Worm (Caenorhabditis elegans) whole organism, mixed stage, embryonic: ENCODE measurements around the gene F22F4.9.

Experiments used
- M03D4.4 ChIP-seq: sonication (generic microtip); optimal IDR thresholded peaks from 2 replicates; lab custom pipeline; 2017; ENCODE audit warnings: mild to moderate bottlenecking, missing genetic modification characterization, missing compliant biosample characterization
- bed-3 ChIP-seq: fragments of 200-800 bp; sonication (Bioruptor generic); optimal IDR thresholded peaks from 3 replicates; lab custom pipeline; 2018; ENCODE audit warnings: mild to moderate bottlenecking, missing genetic modification characterization, moderate library complexity, missing compliant biosample characterization
- blmp-1 ChIP-seq: fragments of 150-350 bp; optimal IDR thresholded peaks from 2 replicates; lab custom pipeline; 2014; ENCODE audit warnings: missing biosample characterization, missing genetic modification characterization
- ceh-39 ChIP-seq: fragments of 150-350 bp; optimal IDR thresholded peaks from 2 replicates; lab custom pipeline; 2014; ENCODE audit warnings: missing biosample characterization, missing genetic modification characterization
- ceh-83 ChIP-seq: fragments of 200-800 bp; sonication (Bioruptor generic); optimal IDR thresholded peaks from 2 replicates; lab custom pipeline; 2018; ENCODE audit warnings: mild to moderate bottlenecking, missing genetic modification characterization, missing compliant biosample characterization
- ces-1 ChIP-seq: fragments of 150-350 bp; optimal IDR thresholded peaks from 2 replicates; lab custom pipeline; 2014; ENCODE audit warnings: missing biosample characterization, missing genetic modification reagents, missing genetic modification characterization
- cnd-1 ChIP-seq: fragments of 200-800 bp; sonication (Bioruptor generic); optimal IDR thresholded peaks from 2 replicates; lab custom pipeline; 2018; ENCODE audit warnings: mild to moderate bottlenecking, missing genetic modification characterization, missing compliant biosample characterization
- drap-1 ChIP-seq: fragments of 200-800 bp; sonication (Bioruptor generic); optimal IDR thresholded peaks from 3 replicates; lab custom pipeline; 2018; ENCODE audit warnings: mild to moderate bottlenecking, missing genetic modification characterization, missing compliant biosample characterization
- elt-1 ChIP-seq: sonication (generic microtip); optimal IDR thresholded peaks from 2 replicates; lab custom pipeline; 2017; ENCODE audit warnings: missing genetic modification characterization, mild to moderate bottlenecking, missing compliant biosample characterization, antibody characterized with exemption, moderate library complexity, borderline replicate concordance; ENCODE audit not compliant: insufficient read depth
- flh-1 ChIP-seq: fragments of 200-800 bp; sonication (Bioruptor generic); optimal IDR thresholded peaks from 2 replicates; lab custom pipeline; 2018; ENCODE audit warnings: mild to moderate bottlenecking, missing genetic modification characterization, moderate library complexity, missing compliant biosample characterization
- ham-2 ChIP-seq: fragments of 200-800 bp; sonication (Bioruptor generic); optimal IDR thresholded peaks from 2 replicates; lab custom pipeline; 2018; ENCODE audit warnings: mild to moderate bottlenecking, missing genetic modification characterization, missing compliant biosample characterization
- hlh-1 ChIP-seq: fragments of 150-350 bp; optimal IDR thresholded peaks from 2 replicates; lab custom pipeline; 2014; ENCODE audit warnings: missing biosample characterization, missing genetic modification reagents, missing genetic modification characterization
- lin-13 ChIP-seq: fragments of 150-350 bp; optimal IDR thresholded peaks from 2 replicates; lab custom pipeline; 2014; ENCODE audit warnings: missing biosample characterization, missing genetic modification characterization
- lin-32 ChIP-seq: fragments of 200-800 bp; sonication (Bioruptor generic); optimal IDR thresholded peaks from 2 replicates; lab custom pipeline; 2018; ENCODE audit warnings: mild to moderate bottlenecking, missing genetic modification characterization, missing compliant biosample characterization
- mab-5 ChIP-seq: fragments of 150-350 bp; optimal IDR thresholded peaks from 2 replicates; lab custom pipeline; 2014; ENCODE audit warnings: missing biosample characterization, missing genetic modification characterization
- mep-1 ChIP-seq: fragments of 150-350 bp; optimal IDR thresholded peaks from 2 replicates; lab custom pipeline; 2017; ENCODE audit warnings: missing biosample characterization, missing genetic modification reagents, missing genetic modification characterization, inconsistent platforms
- mls-2 ChIP-seq: sonication (generic microtip); optimal IDR thresholded peaks from 2 replicates; lab custom pipeline; 2016; ENCODE audit warnings: mild to moderate bottlenecking, missing genetic modification characterization, moderate library complexity, missing compliant biosample characterization
- nhr-12 ChIP-seq: fragments of 150-350 bp; optimal IDR thresholded peaks from 2 replicates; lab custom pipeline; 2014; ENCODE audit warnings: missing biosample characterization, missing genetic modification characterization
- nhr-2 ChIP-seq: fragments of 150-350 bp; optimal IDR thresholded peaks from 2 replicates; lab custom pipeline; 2014; ENCODE audit warnings: missing biosample characterization, missing genetic modification characterization
- nhr-237 ChIP-seq: fragments of 150-350 bp; optimal IDR thresholded peaks from 2 replicates; lab custom pipeline; 2014; ENCODE audit warnings: missing biosample characterization, missing genetic modification characterization
- nhr-28 ChIP-seq: fragments of 150-350 bp; optimal IDR thresholded peaks from 2 replicates; lab custom pipeline; 2014; ENCODE audit warnings: missing biosample characterization, missing genetic modification characterization
- pha-4 ChIP-seq: fragments of 150-350 bp; optimal IDR thresholded peaks from 2 replicates; lab custom pipeline; 2018; ENCODE audit warnings: missing biosample characterization, missing genetic modification reagents, missing genetic modification characterization
- sem-2 ChIP-seq: fragments of 200-800 bp; sonication (Bioruptor generic); optimal IDR thresholded peaks from 2 replicates; lab custom pipeline; 2018; ENCODE audit warnings: mild to moderate bottlenecking, missing genetic modification characterization, missing compliant biosample characterization
- snpc-4 ChIP-seq: fragments of 150-350 bp; optimal IDR thresholded peaks from 2 replicates; lab custom pipeline; 2014; ENCODE audit warnings: missing biosample characterization, missing genetic modification characterization
- sptf-1 ChIP-seq: sonication (generic microtip); optimal IDR thresholded peaks from 2 replicates; lab custom pipeline; 2017; ENCODE audit warnings: mild to moderate bottlenecking, missing genetic modification characterization, moderate library complexity, missing compliant biosample characterization
- tbx-8 ChIP-seq: fragments of 200-800 bp; sonication (Bioruptor generic); optimal IDR thresholded peaks from 2 replicates; lab custom pipeline; 2018; ENCODE audit warnings: mild to moderate bottlenecking, missing genetic modification characterization, moderate library complexity, missing compliant biosample characterization
- unc-120 ChIP-seq: sonication (generic microtip); optimal IDR thresholded peaks from 2 replicates; lab custom pipeline; 2017; ENCODE audit warnings: missing genetic modification characterization, missing compliant biosample characterization; ENCODE audit not compliant: poor library complexity, severe bottlenecking
- unc-62 ChIP-seq: fragments of 150-350 bp; optimal IDR thresholded peaks from 2 replicates; lab custom pipeline; 2014; ENCODE audit warnings: missing biosample characterization, missing genetic modification reagents, missing genetic modification characterization
- zip-8 ChIP-seq: fragments of 150-350 bp; optimal IDR thresholded peaks from 2 replicates; lab custom pipeline; 2014; ENCODE audit warnings: missing biosample characterization, missing genetic modification characterization
- ztf-11 ChIP-seq: fragments of 150-350 bp; optimal IDR thresholded peaks from 2 replicates; lab custom pipeline; 2014; ENCODE audit warnings: missing biosample characterization, missing genetic modification characterization

The F22F4.9 gene

ce11 chrX:6041094-6041441 is 41.8 kb upstream of the F22F4.9 start:
- TF ChIP-seq hlh-1 (peak; percentile 7), unc-62 (GFP tag; lab: Kevin White, UChicago) (no peak)

ce11 chrX:6040435-6041093 is 41.3 kb upstream of the F22F4.9 start:
- TF ChIP-seq ces-1 (GFP tag; lab: Kevin White, UChicago) (peak; percentile 36), tbx-8 (GFP tag; lab: Kevin White, UChicago) (no peak), M03D4.4 (peak; percentile 65), flh-1 (GFP tag; lab: Kevin White, UChicago) (no peak), cnd-1 (no peak), zip-8 (tag; lab: Kevin White, UChicago) (peak; percentile 56), unc-120 (tag; lab: Kevin White, UChicago) (peak; percentile 45), mls-2 (peak; percentile 5), nhr-12 (no peak), mep-1 (no peak), sptf-1 (tag; lab: Kevin White, UChicago) (peak; percentile 60)

- TF ChIP-seq sem-2 (GFP tag; lab: Kevin White, UChicago) = no peak
- TF ChIP-seq ceh-83 (GFP tag; lab: Kevin White, UChicago) = no peak
- no peak for TF ChIP-seq bed-3
- no peak for TF ChIP-seq blmp-1 (tag; lab: Kevin White, UChicago)
- TF ChIP-seq drap-1 (GFP tag; lab: Kevin White, UChicago) = no peak
- no peak for TF ChIP-seq nhr-28
- TF ChIP-seq nhr-237 (tag; lab: Kevin White, UChicago) = no peak
- no peak for TF ChIP-seq mep-1
- no peak for TF ChIP-seq ceh-39 (tag; lab: Kevin White, UChicago)
- no peak for TF ChIP-seq tbx-8 (GFP tag; lab: Kevin White, UChicago)
- TF ChIP-seq hlh-1 = no peak
- no peak for TF ChIP-seq snpc-4 (tag; lab: Kevin White, UChicago)
- no peak for TF ChIP-seq elt-1 (tag; lab: Kevin White, UChicago)
- TF ChIP-seq unc-62 (GFP tag; lab: Kevin White, UChicago) = no peak
Measured at ce11 chrX:6039544-6039943, 40.2 kb upstream of the F22F4.9 start, which contains the start of gene hsp-25. Gene hsp-25 (minus strand): TSS chrX:6039644.

- TF ChIP-seq elt-1 (tag; lab: Kevin White, UChicago) (no peak), lin-32 (no peak), drap-1 (GFP tag; lab: Kevin White, UChicago) (no peak), sem-2 (GFP tag; lab: Kevin White, UChicago) (no peak), nhr-2 (no peak), ztf-11 (tag; lab: Kevin White, UChicago) (no peak), flh-1 (GFP tag; lab: Kevin White, UChicago) (no peak), ceh-39 (tag; lab: Kevin White, UChicago) (no peak)
Measured at ce11 chrX:6031169-6031568, 31.9 kb upstream of the F22F4.9 start, which contains the start of gene ipp-5. Gene ipp-5 (plus strand): TSS chrX:6031469.

- TF ChIP-seq ztf-11 (tag; lab: Kevin White, UChicago) (no peak), mab-5 (no peak), lin-13 (no peak), bed-3 (no peak), zip-8 (tag; lab: Kevin White, UChicago) (no peak), sptf-1 (tag; lab: Kevin White, UChicago) (no peak), pha-4 (tag; lab: Kevin White, UChicago) (no peak), ham-2 (GFP tag; lab: Kevin White, UChicago) (no peak), snpc-4 (tag; lab: Kevin White, UChicago) (no peak), unc-120 (tag; lab: Kevin White, UChicago) (no peak), nhr-237 (tag; lab: Kevin White, UChicago) (no peak)
Measured at ce11 chrX:6029075-6029474, 29.8 kb upstream of the F22F4.9 start.
